Worm (Caenorhabditis elegans) whole organism, young adult: ENCODE results near the gene let-4.

Experiments used
- B0261.1 ChIP-seq: sonication (generic microtip); optimal IDR thresholded peaks from 2 replicates; lab custom pipeline; 2016; ENCODE audit warnings: mild to moderate bottlenecking, missing genetic modification characterization, moderate library complexity, missing compliant biosample characterization
- C06A6.2 ChIP-seq: fragments of 200-800 bp; sonication (Bioruptor generic); conservative IDR thresholded peaks from 2 replicates; pipeline ENCODE4 v1.3.6; 2022; ENCODE audit warnings: missing genetic modification characterization, missing compliant biosample characterization
- D2030.7 ChIP-seq: fragments of 200-800 bp; sonication (Bioruptor generic); IDR thresholded peaks from 2 replicates; pipeline ENCODE4 v1.3.6; 2022; ENCODE audit warnings: missing genetic modification reagents, missing genetic modification characterization, missing compliant biosample characterization
- F33H1.4 ChIP-seq: fragments of 200-800 bp; sonication (Bioruptor generic); IDR thresholded peaks from 2 replicates; pipeline ENCODE4 v1.3.6; 2022; ENCODE audit warnings: missing genetic modification reagents, missing genetic modification characterization, missing compliant biosample characterization
- F37B4.10 ChIP-seq: fragments of 200-800 bp; sonication (Bioruptor generic); IDR thresholded peaks from 2 replicates; pipeline ENCODE4 v1.3.6; 2022; ENCODE audit warnings: missing genetic modification characterization, missing compliant biosample characterization
- F55B11.4 ChIP-seq: sonication (generic microtip); optimal IDR thresholded peaks from 2 replicates; lab custom pipeline; 2016; ENCODE audit warnings: missing compliant biosample characterization, missing genetic modification characterization, borderline replicate concordance; ENCODE audit not compliant: insufficient read depth
- T07F8.4 ChIP-seq: sonication (generic microtip); optimal IDR thresholded peaks from 2 replicates; lab custom pipeline; 2016; ENCODE audit warnings: mild to moderate bottlenecking, missing genetic modification characterization, moderate library complexity, missing compliant biosample characterization
- T26A5.8 ChIP-seq: sonication (generic microtip); optimal IDR thresholded peaks from 2 replicates; lab custom pipeline; 2016; ENCODE audit warnings: missing genetic modification characterization, missing compliant biosample characterization
- Y53G8AR.9 ChIP-seq: fragments of 200-800 bp; sonication (Bioruptor generic); conservative IDR thresholded peaks from 2 replicates; pipeline ENCODE4 v1.3.6; 2022; ENCODE audit warnings: missing genetic modification reagents, missing genetic modification characterization, missing compliant biosample characterization
- Y95B8A.8 ChIP-seq: fragments of 200-800 bp; sonication (Bioruptor generic); IDR thresholded peaks from 2 replicates; pipeline ENCODE4 v1.3.6; 2022; ENCODE audit warnings: missing genetic modification reagents, missing genetic modification characterization, missing compliant biosample characterization
- ZK185.1 ChIP-seq: sonication (generic microtip); optimal IDR thresholded peaks from 2 replicates; lab custom pipeline; 2016; ENCODE audit warnings: mild to moderate bottlenecking, missing genetic modification characterization, missing compliant biosample characterization; ENCODE audit not compliant: poor library complexity, severe bottlenecking
- attf-3 ChIP-seq: fragments of 200-800 bp; sonication (Bioruptor generic); conservative IDR thresholded peaks from 2 replicates; pipeline ENCODE4 v1.3.6; 2022; ENCODE audit warnings: missing genetic modification reagents, missing genetic modification characterization, missing compliant biosample characterization
- attf-5 ChIP-seq: fragments of 200-800 bp; sonication (Bioruptor generic); optimal IDR thresholded peaks from 2 replicates; lab custom pipeline; 2018; ENCODE audit warnings: mild to moderate bottlenecking, missing genetic modification characterization, missing compliant biosample characterization
- bed-1 ChIP-seq: fragments of 200-800 bp; sonication (Bioruptor generic); IDR thresholded peaks from 2 replicates; pipeline ENCODE4 v1.3.6; 2022; ENCODE audit warnings: missing genetic modification reagents, missing genetic modification characterization, missing compliant biosample characterization
- cebp-1 ChIP-seq, 2 experiments: fragments of 200-800 bp in 1 of 2; sonication (Bioruptor generic) in 1 of 2; sonication (generic microtip) in 1 of 2; IDR thresholded peaks in 1 of 2; optimal IDR thresholded peaks in 1 of 2; 2 replicates each; pipeline versions ENCODE4 v1.3.6 to Lab custom; 2017 to 2022; ENCODE audit warnings: missing compliant biosample characterization in 2 of 2, missing genetic modification characterization in 2 of 2, mild to moderate bottlenecking in 1 of 2, missing genetic modification reagents in 1 of 2, moderate library complexity in 1 of 2
- cebp-2 ChIP-seq: fragments of 200-800 bp; sonication (Bioruptor generic); IDR thresholded peaks from 2 replicates; pipeline ENCODE4 v1.3.6; 2022; ENCODE audit warnings: missing genetic modification characterization, missing compliant biosample characterization
- ceh-100 ChIP-seq: fragments of 200-800 bp; sonication (Bioruptor generic); IDR thresholded peaks from 2 replicates; pipeline ENCODE4 v1.3.6; 2022; ENCODE audit warnings: missing genetic modification reagents, missing genetic modification characterization, missing compliant biosample characterization
- ceh-40 ChIP-seq: fragments of 200-800 bp; sonication (Bioruptor generic); IDR thresholded peaks from 2 replicates; pipeline ENCODE4 v1.3.6; 2022; ENCODE audit warnings: missing genetic modification characterization, missing compliant biosample characterization
- ceh-58 ChIP-seq: fragments of 200-800 bp; sonication (Bioruptor generic); IDR thresholded peaks from 2 replicates; pipeline ENCODE4 v1.3.6; 2022; ENCODE audit warnings: missing genetic modification characterization, missing compliant biosample characterization
- chd-7 ChIP-seq: sonication (generic microtip); optimal IDR thresholded peaks from 2 replicates; lab custom pipeline; 2016; ENCODE audit warnings: mild to moderate bottlenecking, missing genetic modification characterization, moderate library complexity, missing compliant biosample characterization
- die-1 ChIP-seq: sonication (generic microtip); optimal IDR thresholded peaks from 2 replicates; lab custom pipeline; 2016; ENCODE audit warnings: missing genotype, mild to moderate bottlenecking, missing genetic modification characterization, missing compliant biosample characterization
- dpl-1 ChIP-seq: fragments of 150-350 bp; optimal IDR thresholded peaks from 2 replicates; lab custom pipeline; 2014; ENCODE audit warnings: missing biosample characterization, missing genetic modification reagents, missing genetic modification characterization
- egl-18 ChIP-seq: fragments of 200-800 bp; sonication (Bioruptor generic); IDR thresholded peaks from 2 replicates; pipeline ENCODE4 v1.3.6; 2022; ENCODE audit warnings: missing genetic modification reagents, missing genetic modification characterization, missing compliant biosample characterization
- ekl-4 ChIP-seq: fragments of 200-800 bp; sonication (Bioruptor generic); IDR thresholded peaks from 2 replicates; pipeline ENCODE4 v1.3.6; 2022; ENCODE audit warnings: missing genetic modification reagents, missing genetic modification characterization, missing compliant biosample characterization
- ets-4 ChIP-seq: fragments of 200-800 bp; sonication (Bioruptor generic); optimal IDR thresholded peaks from 2 replicates; lab custom pipeline; 2018; ENCODE audit warnings: mild to moderate bottlenecking, missing genetic modification characterization, missing compliant biosample characterization
- hlh-12 ChIP-seq: sonication (generic microtip); optimal IDR thresholded peaks from 2 replicates; lab custom pipeline; 2016; ENCODE audit warnings: missing genetic modification characterization, missing compliant biosample characterization
- hlh-26 ChIP-seq: fragments of 200-800 bp; sonication (Bioruptor generic); conservative IDR thresholded peaks from 2 replicates; pipeline ENCODE4 v1.3.6; 2022; ENCODE audit warnings: missing genetic modification reagents, missing genetic modification characterization, missing compliant biosample characterization
- hmg-1.2 ChIP-seq: fragments of 200-800 bp; sonication (Bioruptor generic); IDR thresholded peaks from 2 replicates; pipeline ENCODE4 v1.3.6; 2022; ENCODE audit warnings: missing genetic modification reagents, missing genetic modification characterization, missing compliant biosample characterization
- hmg-20 ChIP-seq: fragments of 200-800 bp; sonication (Bioruptor generic); IDR thresholded peaks from 2 replicates; pipeline ENCODE4 v1.3.6; 2022; ENCODE audit warnings: missing genetic modification reagents, missing genetic modification characterization, missing compliant biosample characterization
- hrde-1 ChIP-seq: sonication (generic microtip); optimal IDR thresholded peaks from 2 replicates; lab custom pipeline; 2016; ENCODE audit warnings: missing genetic modification characterization, mild to moderate bottlenecking, missing compliant biosample characterization, moderate library complexity, missing genotype, missing genetic modification reagents, borderline replicate concordance
- hsf-1 ChIP-seq: fragments of 200-800 bp; sonication (Bioruptor generic); IDR thresholded peaks from 2 replicates; pipeline ENCODE4 v1.3.6; 2022; ENCODE audit warnings: missing genetic modification reagents, missing genetic modification characterization, missing compliant biosample characterization
- lag-1 ChIP-seq: fragments of 200-800 bp; sonication (Bioruptor generic); IDR thresholded peaks from 2 replicates; pipeline ENCODE4 v1.3.6; 2022; ENCODE audit warnings: missing genetic modification reagents, missing genetic modification characterization, missing compliant biosample characterization
- let-526 ChIP-seq: fragments of 200-800 bp; sonication (Bioruptor generic); IDR thresholded peaks from 2 replicates; pipeline ENCODE4 v1.3.6; 2022; ENCODE audit warnings: missing genetic modification reagents, missing genetic modification characterization, missing compliant biosample characterization
- lin-54 ChIP-seq: fragments of 200-800 bp; sonication (Bioruptor generic); optimal IDR thresholded peaks from 2 replicates; lab custom pipeline; 2018; ENCODE audit warnings: mild to moderate bottlenecking, missing genetic modification characterization, missing compliant biosample characterization
- lir-1 ChIP-seq: fragments of 200-800 bp; sonication (Bioruptor generic); conservative IDR thresholded peaks from 2 replicates; pipeline ENCODE4 v1.3.6; 2022; ENCODE audit warnings: missing genetic modification reagents, missing genetic modification characterization, missing compliant biosample characterization
- madf-8 ChIP-seq: fragments of 200-800 bp; sonication (Bioruptor generic); conservative IDR thresholded peaks from 2 replicates; pipeline ENCODE4 v1.3.6; 2022; ENCODE audit warnings: missing genetic modification reagents, missing genetic modification characterization, missing compliant biosample characterization
- mxl-1 ChIP-seq: sonication (generic microtip); optimal IDR thresholded peaks from 2 replicates; lab custom pipeline; 2016; ENCODE audit warnings: missing genetic modification characterization, missing compliant biosample characterization
- nfyb-1 ChIP-seq: fragments of 200-800 bp; sonication (Bioruptor generic); IDR thresholded peaks from 2 replicates; pipeline ENCODE4 v1.3.6; 2022; ENCODE audit warnings: missing genetic modification reagents, missing genetic modification characterization, missing compliant biosample characterization
- nhr-179 ChIP-seq: sonication (generic microtip); optimal IDR thresholded peaks from 2 replicates; lab custom pipeline; 2016; ENCODE audit warnings: mild to moderate bottlenecking, missing genetic modification characterization, missing compliant biosample characterization
- nhr-90 ChIP-seq: sonication (generic microtip); optimal IDR thresholded peaks from 2 replicates; lab custom pipeline; 2016; ENCODE audit warnings: missing genotype, mild to moderate bottlenecking, missing genetic modification characterization, missing compliant biosample characterization
- rcor-1 ChIP-seq: fragments of 200-800 bp; sonication (Bioruptor generic); IDR thresholded peaks from 2 replicates; pipeline ENCODE4 v1.3.6; 2022; ENCODE audit warnings: missing genetic modification reagents, missing genetic modification characterization, missing compliant biosample characterization
- rpc-1 ChIP-seq, 2 experiments: fragments of 150-350 bp in 1 of 2; sonication (generic microtip) in 1 of 2; optimal IDR thresholded peaks; 2 replicates each; lab custom pipeline; 2014 to 2018; ENCODE audit warnings: missing biosample characterization in 1 of 2, missing genetic modification characterization in 1 of 2, missing genetic modification reagents in 1 of 2, missing genotype in 1 of 2
- snpc-4 ChIP-seq, 5 experiments: fragments of 150-350 bp in 1 of 5; sonication (generic microtip) in 4 of 5; optimal IDR thresholded peaks; 2 replicates each; lab custom pipeline; 2014 to 2018; ENCODE audit warnings: missing genetic modification characterization in 5 of 5, missing biosample characterization in 3 of 5, antibody characterized with exemption in 2 of 5, mild to moderate bottlenecking in 2 of 5, missing compliant biosample characterization in 2 of 5, missing genotype in 2 of 5, moderate library complexity in 2 of 5, missing genetic modification reagents in 1 of 5
- somi-1 ChIP-seq: fragments of 200-800 bp; sonication (Bioruptor generic); optimal IDR thresholded peaks from 2 replicates; lab custom pipeline; 2018; ENCODE audit warnings: mild to moderate bottlenecking, missing genetic modification characterization, missing compliant biosample characterization
- tbx-9 ChIP-seq: sonication (generic microtip); optimal IDR thresholded peaks from 2 replicates; lab custom pipeline; 2016; ENCODE audit warnings: borderline replicate concordance, missing genetic modification characterization, inconsistent platforms, missing compliant biosample characterization
- tlf-1 ChIP-seq: fragments of 200-800 bp; sonication (Bioruptor generic); optimal IDR thresholded peaks from 2 replicates; lab custom pipeline; 2018; ENCODE audit warnings: mild to moderate bottlenecking, missing genetic modification characterization, missing compliant biosample characterization
- unc-130 ChIP-seq: sonication (generic microtip); optimal IDR thresholded peaks from 2 replicates; lab custom pipeline; 2016; ENCODE audit warnings: missing genetic modification reagents, missing genetic modification characterization, missing compliant biosample characterization
- unc-62 ChIP-seq: fragments of 150-350 bp; optimal IDR thresholded peaks from 2 replicates; lab custom pipeline; 2014; ENCODE audit warnings: missing biosample characterization, missing genetic modification reagents, missing genetic modification characterization

let-4 gene

ce11 chrX:14602676-14603075, 24.9 kb downstream of the let-4 start, which contains the start of gene eor-2 (continued):
- TF ChIP-seq hrde-1 (tag; lab: Kevin White, UChicago), result no peak
- 0 out of 2 replicates have a peak, but pooled peaks have one; percentile 33 for TF ChIP-seq rcor-1 (GFP tag; lab: Robert Waterston, UW)
- TF ChIP-seq lin-54 (GFP tag; lab: Kevin White, UChicago), result no peak
- peak; percentile 61 for TF ChIP-seq ets-4 (GFP tag; lab: Kevin White, UChicago)
- no peak for TF ChIP-seq rpc-1 (optimal IDR thresholded peaks at IDR 0.05; lab: Kevin White, UChicago)
- TF ChIP-seq rpc-1 (tag; optimal IDR thresholded peaks at IDR 0.05; lab: Kevin White, UChicago), result no peak
- no peak for TF ChIP-seq tbx-9 (tag; lab: Kevin White, UChicago)
- no peak for TF ChIP-seq nhr-90 (tag; lab: Kevin White, UChicago)
- peak; percentile 47 for TF ChIP-seq lir-1 (GFP tag; lab: Robert Waterston, UW)
- TF ChIP-seq hsf-1 (GFP tag; lab: Robert Waterston, UW), result no peak
- TF ChIP-seq unc-130, result no peak
- no peak for TF ChIP-seq nfyb-1 (GFP tag; lab: Robert Waterston, UW)
- TF ChIP-seq unc-62, result no peak
- no peak for TF ChIP-seq ekl-4
- no peak for TF ChIP-seq nhr-179 (tag; lab: Kevin White, UChicago)
- TF ChIP-seq chd-7 (tag; lab: Kevin White, UChicago), result no peak
- no peak for TF ChIP-seq let-526 (GFP tag; lab: Robert Waterston, UW)
- TF ChIP-seq egl-18, result no peak
- peak; percentile 17 for TF ChIP-seq snpc-4 (GFP tag; optimal IDR thresholded peaks at IDR 0.05; lab: Kevin White, UChicago)
- peak; percentile 70 to 86 (median 72) for TF ChIP-seq snpc-4 (tag; optimal IDR thresholded peaks at IDR 0.05; lab: Kevin White, UChicago)
- TF ChIP-seq dpl-1 (GFP tag; lab: Kevin White, UChicago), result peak; percentile 1
- TF ChIP-seq ceh-40 (GFP tag; lab: Robert Waterston, UW), result no peak
- no peak for TF ChIP-seq C06A6.2
- TF ChIP-seq B0261.1 (tag; lab: Kevin White, UChicago), result no peak
- TF ChIP-seq T26A5.8 (tag; lab: Kevin White, UChicago), result no peak
- TF ChIP-seq bed-1 (GFP tag; lab: Robert Waterston, UW), result no peak
- no peak for TF ChIP-seq ceh-58
- TF ChIP-seq Y53G8AR.9 (GFP tag; lab: Robert Waterston, UW), result no peak
- TF ChIP-seq ceh-100 (GFP tag; lab: Robert Waterston, UW), result no peak
- TF ChIP-seq hmg-20 (GFP tag; lab: Robert Waterston, UW), result no peak
- TF ChIP-seq lag-1 (GFP tag; lab: Robert Waterston, UW), result no peak
- TF ChIP-seq hlh-26 (GFP tag; lab: Robert Waterston, UW), result no peak
- no peak for TF ChIP-seq F37B4.10
- TF ChIP-seq D2030.7, result no peak
- peak; percentile 31 for TF ChIP-seq ZK185.1 (tag; lab: Kevin White, UChicago)
- no peak for TF ChIP-seq die-1 (tag; lab: Kevin White, UChicago)
- peak; percentile 9 for TF ChIP-seq somi-1 (GFP tag; lab: Kevin White, UChicago)
- TF ChIP-seq cebp-1 (GFP tag; IDR thresholded peaks at IDR 0.05; lab: Robert Waterston, UW), result no peak
- no peak for TF ChIP-seq cebp-1 (tag; optimal IDR thresholded peaks at IDR 0.05; lab: Kevin White, UChicago)
- TF ChIP-seq hlh-12 (tag; lab: Kevin White, UChicago), result no peak
- peak; percentile 51; the same call in 1 of the 2 replicates for TF ChIP-seq hmg-1.2
- no peak for TF ChIP-seq T07F8.4 (tag; lab: Kevin White, UChicago)
- no peak for TF ChIP-seq tlf-1
- TF ChIP-seq Y95B8A.8, result no peak
- TF ChIP-seq attf-5, result peak; percentile 74
- TF ChIP-seq mxl-1 (tag; lab: Kevin White, UChicago), result no peak
- TF ChIP-seq madf-8 (GFP tag; lab: Robert Waterston, UW), result no peak
- TF ChIP-seq F55B11.4 (tag; lab: Kevin White, UChicago), result no peak
- TF ChIP-seq cebp-2 (GFP tag; lab: Robert Waterston, UW), result no peak
- TF ChIP-seq attf-3 (GFP tag; lab: Robert Waterston, UW), result no peak
- no peak for TF ChIP-seq F33H1.4
